Worm (Caenorhabditis elegans) whole organism, L3 larva: Measurements from ENCODE around the gene T06E4.7.

Experiments used
- fkh-2 ChIP-seq: fragments of 150-350 bp; optimal IDR thresholded peaks from 2 replicates; lab custom pipeline; 2014; ENCODE audit warnings: missing biosample characterization, missing genetic modification reagents, missing genetic modification characterization
- lin-39 ChIP-seq: fragments of 150-350 bp; optimal IDR thresholded peaks from 2 replicates; lab custom pipeline; 2018; ENCODE audit warnings: missing biosample characterization, missing genetic modification reagents, missing genetic modification characterization
- nhr-28 ChIP-seq: fragments of 150-350 bp; optimal IDR thresholded peaks from 2 replicates; lab custom pipeline; 2014; ENCODE audit warnings: missing biosample characterization, missing genetic modification characterization
- sea-2 ChIP-seq: fragments of 150-350 bp; sonication (generic microtip); optimal IDR thresholded peaks from 4 replicates; lab custom pipeline; 2014; ENCODE audit warnings: missing biosample characterization, missing genetic modification reagents, missing genetic modification characterization
- unc-62 ChIP-seq: fragments of 150-350 bp; sonication (generic microtip); optimal IDR thresholded peaks from 4 replicates; lab custom pipeline; 2014; ENCODE audit warnings: missing biosample characterization, missing genetic modification reagents, missing genetic modification characterization

ce11 chrV:9661514-9661913, 35.3 kb downstream of the T06E4.7 start, which contains the start of gene pitr-4:
- TF ChIP-seq sea-2 = no peak
- TF ChIP-seq fkh-2 (tag; lab: Kevin White, UChicago) = no peak
- TF ChIP-seq lin-39 (tag; lab: Kevin White, UChicago) = no peak
- TF ChIP-seq unc-62 (GFP tag; lab: Kevin White, UChicago) = no peak
- no peak for TF ChIP-seq nhr-28 (tag; lab: Kevin White, UChicago)
